Fruit fly (Drosophila melanogaster) whole organism, pupa: ENCODE data around the gene PpD3.
A peak's percentile ranks its signal among the peaks of the same experiment; 100 is the strongest.

Source experiments
- CG10348 ChIP-seq: fragments of 200-800 bp; sonication (Bioruptor generic); IDR thresholded peaks from 2 replicates; pipeline ENCODE4 v1.3.6; 2022; ENCODE audit warnings: missing biosample characterization, missing genetic modification characterization
- CG12605 ChIP-seq: fragments of 200-800 bp; sonication (Bioruptor generic); IDR thresholded peaks from 2 replicates; pipeline ENCODE4 v1.3.6; 2022; ENCODE audit warnings: missing biosample characterization, missing genetic modification characterization
- CG32121 ChIP-seq: fragments of 200-800 bp; sonication (Bioruptor generic); IDR thresholded peaks from 2 replicates; pipeline ENCODE4 v1.3.6; 2022; ENCODE audit warnings: missing biosample characterization, missing genetic modification characterization
- CG34367 ChIP-seq: fragments of 200-800 bp; sonication (Bioruptor generic); optimal IDR thresholded peaks from 2 replicates; lab custom pipeline; 2018; ENCODE audit warnings: missing biosample characterization, mild to moderate bottlenecking, missing genetic modification characterization
- CG8159 ChIP-seq: fragments of 200-800 bp; sonication (Bioruptor generic); optimal IDR thresholded peaks from 3 replicates; lab custom pipeline; 2018; ENCODE audit warnings: missing biosample characterization, mild to moderate bottlenecking, missing genetic modification characterization, moderate library complexity
- CG8301 ChIP-seq: fragments of 200-800 bp; sonication (Bioruptor generic); optimal IDR thresholded peaks from 2 replicates; lab custom pipeline; 2018; ENCODE audit warnings: missing biosample characterization, mild to moderate bottlenecking, missing genetic modification characterization
- Snoo ChIP-seq: fragments of 200-800 bp; sonication (Bioruptor generic); optimal IDR thresholded peaks from 3 replicates; lab custom pipeline; 2017; ENCODE audit warnings: missing biosample characterization, mild to moderate bottlenecking, missing genetic modification characterization, inconsistent platforms
- gl ChIP-seq: fragments of 200-800 bp; sonication (Bioruptor generic); optimal IDR thresholded peaks from 2 replicates; lab custom pipeline; 2018; ENCODE audit warnings: missing biosample characterization, mild to moderate bottlenecking, missing genetic modification characterization

DNA sequence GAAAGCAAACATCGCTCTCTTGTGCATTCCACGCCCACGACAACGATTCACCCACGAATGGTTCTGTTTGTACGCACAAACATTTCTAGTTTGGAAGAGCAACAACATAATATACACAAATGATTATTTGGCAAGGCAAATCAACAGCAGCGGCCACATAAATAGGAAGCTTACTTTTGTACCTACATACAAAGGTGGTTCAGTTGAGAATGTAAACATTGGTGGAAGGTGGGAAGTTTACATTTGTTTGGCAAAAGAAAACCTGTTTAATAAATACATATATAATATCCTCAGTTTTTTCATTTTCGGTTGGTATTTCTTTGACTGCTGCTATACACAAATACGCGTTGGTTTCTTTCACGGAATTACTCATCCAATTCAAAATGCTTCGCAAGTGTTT lies 45.1 kb upstream of the PpD3 start:
- TF ChIP-seq Snoo (tag; lab: Kevin White, UChicago) (peak; percentile 27), CG32121 (GFP tag; lab: Robert Waterston, UW) (no peak), CG34367 (tag; lab: Kevin White, UChicago) (peak; percentile 7), CG8301 (tag; lab: Kevin White, UChicago) (peak; percentile 71), gl (tag; lab: Kevin White, UChicago) (no peak), CG12605 (GFP tag; lab: Robert Waterston, UW) (no peak), CG8159 (tag; lab: Kevin White, UChicago) (peak; percentile 33), CG10348 (GFP tag; lab: Robert Waterston, UW) (no peak)
